Worm (Caenorhabditis elegans): ENCODE measurements around the gene otpl-3.

DNA sequence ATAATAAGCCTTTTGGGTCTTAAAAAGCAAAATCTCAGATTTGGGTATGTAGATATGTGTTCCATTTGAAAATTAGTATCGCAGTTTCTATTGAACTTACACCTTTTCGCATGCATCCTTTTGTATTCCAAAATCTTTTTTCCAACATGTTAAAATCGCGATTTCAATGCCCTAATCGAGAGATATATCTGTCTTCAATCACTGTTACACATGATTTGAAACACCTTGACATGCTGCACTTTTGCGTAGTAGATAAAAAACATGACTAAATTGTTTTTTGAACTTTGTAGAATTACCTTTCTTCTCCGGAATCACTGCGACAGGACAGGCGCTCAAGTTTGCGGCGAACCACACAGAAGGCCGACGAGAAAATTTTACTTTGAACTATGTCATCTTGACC lies 17.1 kb upstream of the otpl-3 start:
- no peak for TF ChIP-seq W03F9.2 (tag; optimal IDR thresholded peaks at IDR 0.05)
- TF ChIP-seq him-1 (tag; optimal IDR thresholded peaks at IDR 0.05), result no peak
- TF ChIP-seq dao-5 (tag; optimal IDR thresholded peaks at IDR 0.05), result no peak

Measured in whole organism, L4/young adult.